Fruit fly (Drosophila melanogaster) whole organism, wandering third instar larva: Measurements from ENCODE around the gene Prtl99C.
A peak's percentile ranks its signal among the peaks of the same experiment; 100 is the strongest.

Experiments used
- dmrt93B ChIP-seq: fragments of 200-800 bp; sonication (Bioruptor generic); optimal IDR thresholded peaks from 2 replicates; lab custom pipeline; 2018; ENCODE audit warnings: missing biosample characterization, mild to moderate bottlenecking, missing genetic modification characterization
- foxo ChIP-seq, 2 experiments: fragments of 200-800 bp; sonication (Bioruptor generic); optimal IDR thresholded peaks; 2 replicates in 1 of 2; 3 replicates in 1 of 2; lab custom pipeline; 2016 to 2017; ENCODE audit warnings: missing biosample characterization in 2 of 2, missing genetic modification characterization in 2 of 2
- tai ChIP-seq: sonication (Bioruptor generic); optimal IDR thresholded peaks from 2 replicates; lab custom pipeline; 2016; ENCODE audit warnings: missing biosample characterization, missing genetic modification characterization

dm6 chr3R:29875830-29876229, 40.1 kb downstream of the Prtl99C start:
- TF ChIP-seq dmrt93B (no peak), tai (GFP tag; lab: Kevin White, UChicago) (no peak), foxo (GFP tag; optimal IDR thresholded peaks at IDR 0.05; lab: Kevin White, UChicago) (peak in 1 of 2 experiments; percentile 65)
